Worm (Caenorhabditis elegans): ENCODE results near the gene zig-11.

The zig-11 gene

ce11 chrV:1874827-1875226 lies 17.9 kb downstream of the zig-11 start:
- TF ChIP-seq ama-1 (optimal IDR thresholded peaks at IDR 0.05), result no peak

- TF ChIP-seq ceh-9 (tag; optimal IDR thresholded peaks at IDR 0.05) (no peak), ama-1 (optimal IDR thresholded peaks at IDR 0.05) (peak; percentile 70), fkh-10 (GFP tag; optimal IDR thresholded peaks at IDR 0.05) (peak; percentile 97), nhr-25 (tag; optimal IDR thresholded peaks at IDR 0.05) (peak; percentile 60), egl-27 (tag; optimal IDR thresholded peaks at IDR 0.05) (peak; percentile 65), ceh-28 (tag; optimal IDR thresholded peaks at IDR 0.05) (peak; percentile 57), nhr-237 (tag; optimal IDR thresholded peaks at IDR 0.05) (no peak), elt-1 (tag; optimal IDR thresholded peaks at IDR 0.05) (peak; percentile 23), pha-4 (tag; optimal IDR thresholded peaks at IDR 0.05) (peak; percentile 87), mml-1 (tag; optimal IDR thresholded peaks at IDR 0.05) (no peak), aly-2 (tag; optimal IDR thresholded peaks at IDR 0.05) (no peak), daf-12 (tag; optimal IDR thresholded peaks at IDR 0.05) (no peak), unc-62 (GFP tag; optimal IDR thresholded peaks at IDR 0.05) (peak; percentile 37), R02D3.7 (tag; optimal IDR thresholded peaks at IDR 0.05) (peak; percentile 54), tbx-2 (tag; optimal IDR thresholded peaks at IDR 0.05) (peak; percentile 52), lsy-12 (tag; optimal IDR thresholded peaks at IDR 0.05) (peak; percentile 77), zag-1 (tag; optimal IDR thresholded peaks at IDR 0.05) (no peak), nhr-43 (tag; optimal IDR thresholded peaks at IDR 0.05; ENCODE audit: poor library complexity, severe bottlenecking) (peak; percentile 49), nhr-11 (tag; optimal IDR thresholded peaks at IDR 0.05) (peak; percentile 89), elt-2 (tag; optimal IDR thresholded peaks at IDR 0.05) (peak; percentile 62), egl-5 (tag; optimal IDR thresholded peaks at IDR 0.05) (peak; percentile 59), jun-1 (tag; optimal IDR thresholded peaks at IDR 0.05) (peak; percentile 79), lin-39 (tag; optimal IDR thresholded peaks at IDR 0.05) (peak; percentile 97), nfya-1 (tag; optimal IDR thresholded peaks at IDR 0.05; ENCODE audit: insufficient read depth) (peak; percentile 94), fos-1 (tag; optimal IDR thresholded peaks at IDR 0.05) (no peak), skn-1 (tag; optimal IDR thresholded peaks at IDR 0.05) (peak; percentile 54), elt-3 (tag; optimal IDR thresholded peaks at IDR 0.05) (no peak), hmg-11 (tag; optimal IDR thresholded peaks at IDR 0.05) (peak; percentile 89), nhr-12 (tag; optimal IDR thresholded peaks at IDR 0.05) (no peak), pqm-1 (tag; optimal IDR thresholded peaks at IDR 0.05) (peak; percentile 43), lin-15B (tag; optimal IDR thresholded peaks at IDR 0.05) (peak; percentile 98), ZK546.5 (tag; optimal IDR thresholded peaks at IDR 0.05) (no peak), nhr-76 (tag; optimal IDR thresholded peaks at IDR 0.05) (no peak), nhr-77 (tag; optimal IDR thresholded peaks at IDR 0.05) (no peak), eor-1 (tag; optimal IDR thresholded peaks at IDR 0.05) (no peak), nhr-67 (tag; optimal IDR thresholded peaks at IDR 0.05) (no peak), nhr-28 (tag; optimal IDR thresholded peaks at IDR 0.05) (no peak), ceh-82 (tag; optimal IDR thresholded peaks at IDR 0.05) (no peak), mdl-1 (tag; optimal IDR thresholded peaks at IDR 0.05) (no peak), snpc-4 (tag; optimal IDR thresholded peaks at IDR 0.05) (peak; percentile 88), ztf-11 (tag; optimal IDR thresholded peaks at IDR 0.05) (no peak), fkh-2 (tag; optimal IDR thresholded peaks at IDR 0.05) (no peak), unc-39 (tag; optimal IDR thresholded peaks at IDR 0.05) (no peak), ceh-16 (tag; optimal IDR thresholded peaks at IDR 0.05) (no peak), sea-2 (GFP tag; optimal IDR thresholded peaks at IDR 0.05) (no peak), ztf-4 (tag; optimal IDR thresholded peaks at IDR 0.05) (peak; percentile 21), nhr-23 (tag; optimal IDR thresholded peaks at IDR 0.05) (peak; percentile 50)
Observed at ce11 chrV:1871768-1872296, 20.9 kb downstream of the zig-11 start, which contains the start of the genes T10B5.4 and cct-7. T10B5.4 (minus strand) TSS chrV:1871807. cct-7 (plus strand) TSS chrV:1872246.

Data from whole organism, L3 larva.